Worm (Caenorhabditis elegans) whole organism, mixed stage, embryonic: ENCODE results near the gene Y38E10A.28.

Source experiments
- M03D4.4 ChIP-seq: sonication (generic microtip); optimal IDR thresholded peaks from 2 replicates; lab custom pipeline; 2017; ENCODE audit warnings: mild to moderate bottlenecking, missing genetic modification characterization, missing compliant biosample characterization
- bed-3 ChIP-seq: fragments of 200-800 bp; sonication (Bioruptor generic); optimal IDR thresholded peaks from 3 replicates; lab custom pipeline; 2018; ENCODE audit warnings: mild to moderate bottlenecking, missing genetic modification characterization, moderate library complexity, missing compliant biosample characterization
- blmp-1 ChIP-seq: fragments of 150-350 bp; optimal IDR thresholded peaks from 2 replicates; lab custom pipeline; 2014; ENCODE audit warnings: missing biosample characterization, missing genetic modification characterization
- ceh-39 ChIP-seq: fragments of 150-350 bp; optimal IDR thresholded peaks from 2 replicates; lab custom pipeline; 2014; ENCODE audit warnings: missing biosample characterization, missing genetic modification characterization
- ceh-43 ChIP-seq: fragments of 200-800 bp; sonication (Bioruptor generic); optimal IDR thresholded peaks from 2 replicates; lab custom pipeline; 2018; ENCODE audit warnings: mild to moderate bottlenecking, missing genetic modification characterization, moderate library complexity, missing compliant biosample characterization
- ceh-83 ChIP-seq: fragments of 200-800 bp; sonication (Bioruptor generic); optimal IDR thresholded peaks from 2 replicates; lab custom pipeline; 2018; ENCODE audit warnings: mild to moderate bottlenecking, missing genetic modification characterization, missing compliant biosample characterization
- ces-1 ChIP-seq: fragments of 150-350 bp; optimal IDR thresholded peaks from 2 replicates; lab custom pipeline; 2014; ENCODE audit warnings: missing biosample characterization, missing genetic modification reagents, missing genetic modification characterization
- cnd-1 ChIP-seq: fragments of 200-800 bp; sonication (Bioruptor generic); optimal IDR thresholded peaks from 2 replicates; lab custom pipeline; 2018; ENCODE audit warnings: mild to moderate bottlenecking, missing genetic modification characterization, missing compliant biosample characterization
- drap-1 ChIP-seq: fragments of 200-800 bp; sonication (Bioruptor generic); optimal IDR thresholded peaks from 3 replicates; lab custom pipeline; 2018; ENCODE audit warnings: mild to moderate bottlenecking, missing genetic modification characterization, missing compliant biosample characterization
- elt-1 ChIP-seq: sonication (generic microtip); optimal IDR thresholded peaks from 2 replicates; lab custom pipeline; 2017; ENCODE audit warnings: missing genetic modification characterization, mild to moderate bottlenecking, missing compliant biosample characterization, antibody characterized with exemption, moderate library complexity, borderline replicate concordance; ENCODE audit not compliant: insufficient read depth
- elt-3 ChIP-seq: fragments of 150-350 bp; optimal IDR thresholded peaks from 2 replicates; lab custom pipeline; 2014; ENCODE audit warnings: missing biosample characterization, missing genetic modification characterization
- flh-1 ChIP-seq: fragments of 200-800 bp; sonication (Bioruptor generic); optimal IDR thresholded peaks from 2 replicates; lab custom pipeline; 2018; ENCODE audit warnings: mild to moderate bottlenecking, missing genetic modification characterization, moderate library complexity, missing compliant biosample characterization
- ham-2 ChIP-seq: fragments of 200-800 bp; sonication (Bioruptor generic); optimal IDR thresholded peaks from 2 replicates; lab custom pipeline; 2018; ENCODE audit warnings: mild to moderate bottlenecking, missing genetic modification characterization, missing compliant biosample characterization
- hlh-1 ChIP-seq: fragments of 150-350 bp; optimal IDR thresholded peaks from 2 replicates; lab custom pipeline; 2014; ENCODE audit warnings: missing biosample characterization, missing genetic modification reagents, missing genetic modification characterization
- lin-13 ChIP-seq: fragments of 150-350 bp; optimal IDR thresholded peaks from 2 replicates; lab custom pipeline; 2014; ENCODE audit warnings: missing biosample characterization, missing genetic modification characterization
- mab-5 ChIP-seq: fragments of 150-350 bp; optimal IDR thresholded peaks from 2 replicates; lab custom pipeline; 2014; ENCODE audit warnings: missing biosample characterization, missing genetic modification characterization
- mep-1 ChIP-seq: fragments of 150-350 bp; optimal IDR thresholded peaks from 2 replicates; lab custom pipeline; 2017; ENCODE audit warnings: missing biosample characterization, missing genetic modification reagents, missing genetic modification characterization, inconsistent platforms
- mls-2 ChIP-seq: sonication (generic microtip); optimal IDR thresholded peaks from 2 replicates; lab custom pipeline; 2016; ENCODE audit warnings: mild to moderate bottlenecking, missing genetic modification characterization, moderate library complexity, missing compliant biosample characterization
- nhr-12 ChIP-seq: fragments of 150-350 bp; optimal IDR thresholded peaks from 2 replicates; lab custom pipeline; 2014; ENCODE audit warnings: missing biosample characterization, missing genetic modification characterization
- nhr-2 ChIP-seq: fragments of 150-350 bp; optimal IDR thresholded peaks from 2 replicates; lab custom pipeline; 2014; ENCODE audit warnings: missing biosample characterization, missing genetic modification characterization
- nhr-237 ChIP-seq: fragments of 150-350 bp; optimal IDR thresholded peaks from 2 replicates; lab custom pipeline; 2014; ENCODE audit warnings: missing biosample characterization, missing genetic modification characterization
- nhr-28 ChIP-seq: fragments of 150-350 bp; optimal IDR thresholded peaks from 2 replicates; lab custom pipeline; 2014; ENCODE audit warnings: missing biosample characterization, missing genetic modification characterization
- nhr-76 ChIP-seq: sonication (generic microtip); optimal IDR thresholded peaks from 2 replicates; lab custom pipeline; 2017; ENCODE audit warnings: missing biosample characterization, missing genetic modification characterization
- sem-2 ChIP-seq: fragments of 200-800 bp; sonication (Bioruptor generic); optimal IDR thresholded peaks from 2 replicates; lab custom pipeline; 2018; ENCODE audit warnings: mild to moderate bottlenecking, missing genetic modification characterization, missing compliant biosample characterization
- sptf-1 ChIP-seq: sonication (generic microtip); optimal IDR thresholded peaks from 2 replicates; lab custom pipeline; 2017; ENCODE audit warnings: mild to moderate bottlenecking, missing genetic modification characterization, moderate library complexity, missing compliant biosample characterization
- tbx-8 ChIP-seq: fragments of 200-800 bp; sonication (Bioruptor generic); optimal IDR thresholded peaks from 2 replicates; lab custom pipeline; 2018; ENCODE audit warnings: mild to moderate bottlenecking, missing genetic modification characterization, moderate library complexity, missing compliant biosample characterization
- unc-120 ChIP-seq: sonication (generic microtip); optimal IDR thresholded peaks from 2 replicates; lab custom pipeline; 2017; ENCODE audit warnings: missing genetic modification characterization, missing compliant biosample characterization; ENCODE audit not compliant: poor library complexity, severe bottlenecking
- unc-39 ChIP-seq: fragments of 150-350 bp; optimal IDR thresholded peaks from 2 replicates; lab custom pipeline; 2014; ENCODE audit warnings: missing biosample characterization, missing genetic modification characterization
- zip-8 ChIP-seq: fragments of 150-350 bp; optimal IDR thresholded peaks from 2 replicates; lab custom pipeline; 2014; ENCODE audit warnings: missing biosample characterization, missing genetic modification characterization
- ztf-11 ChIP-seq: fragments of 150-350 bp; optimal IDR thresholded peaks from 2 replicates; lab custom pipeline; 2014; ENCODE audit warnings: missing biosample characterization, missing genetic modification characterization

The Y38E10A.28 gene

ce11 chrII:12665019-12665418 lies 35.5 kb downstream of the Y38E10A.28 start:
- TF ChIP-seq sptf-1 (tag; lab: Kevin White, UChicago) = peak; percentile 16
- peak; percentile 69 for TF ChIP-seq ces-1 (GFP tag; lab: Kevin White, UChicago)
- TF ChIP-seq nhr-2 (tag; lab: Kevin White, UChicago) = no peak
- TF ChIP-seq bed-3 (GFP tag; lab: Kevin White, UChicago) = no peak
- no peak for TF ChIP-seq unc-120 (tag; lab: Kevin White, UChicago)

- TF ChIP-seq bed-3 (GFP tag; lab: Kevin White, UChicago) (no peak), drap-1 (GFP tag; lab: Kevin White, UChicago) (no peak), nhr-76 (tag; lab: Kevin White, UChicago) (no peak), nhr-237 (tag; lab: Kevin White, UChicago) (no peak), nhr-2 (tag; lab: Kevin White, UChicago) (no peak), mab-5 (no peak), nhr-12 (no peak), ceh-43 (GFP tag; lab: Kevin White, UChicago) (no peak), zip-8 (tag; lab: Kevin White, UChicago) (no peak), M03D4.4 (tag; lab: Kevin White, UChicago) (no peak), mep-1 (tag; lab: Kevin White, UChicago) (no peak), tbx-8 (no peak), nhr-28 (tag; lab: Kevin White, UChicago) (no peak), ztf-11 (tag; lab: Kevin White, UChicago) (no peak), sem-2 (GFP tag; lab: Kevin White, UChicago) (no peak)
These were observed 36.6 kb downstream of the Y38E10A.28 start for ce11 chrII:12666042-12666441.

DNA sequence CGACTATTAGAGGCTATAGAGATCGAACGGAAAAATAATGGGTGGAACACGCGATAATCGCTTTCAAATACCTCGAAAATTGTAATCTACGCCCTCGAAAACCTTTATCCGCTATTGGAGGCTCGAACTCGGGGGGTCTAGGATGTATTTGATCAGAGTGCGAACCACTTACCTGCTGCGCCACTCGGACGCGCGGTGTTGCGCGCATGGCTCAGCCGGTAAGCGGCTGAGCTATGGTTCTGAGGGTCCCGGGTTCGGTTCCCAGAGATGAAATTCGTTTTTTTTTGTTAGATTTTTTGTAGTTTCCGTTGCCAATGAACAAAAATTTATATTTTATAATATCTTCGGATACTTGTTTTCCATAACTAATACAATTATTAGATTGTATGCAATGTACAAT lies 38.7 kb downstream of the Y38E10A.28 start:
- TF ChIP-seq elt-1 (no peak), ces-1 (GFP tag; lab: Kevin White, UChicago) (peak; percentile 16)

- TF ChIP-seq sem-2 (GFP tag; lab: Kevin White, UChicago) (no peak), ces-1 (GFP tag; lab: Kevin White, UChicago) (no peak), ceh-39 (no peak), hlh-1 (tag; lab: Kevin White, UChicago) (no peak), mab-5 (no peak), cnd-1 (tag; lab: Kevin White, UChicago) (no peak), ceh-83 (GFP tag; lab: Kevin White, UChicago) (no peak), blmp-1 (tag; lab: Kevin White, UChicago) (no peak), ham-2 (GFP tag; lab: Kevin White, UChicago) (no peak), nhr-237 (tag; lab: Kevin White, UChicago) (no peak), nhr-28 (tag; lab: Kevin White, UChicago) (no peak), sptf-1 (tag; lab: Kevin White, UChicago) (no peak), unc-39 (tag; lab: Kevin White, UChicago) (no peak), lin-13 (tag; lab: Kevin White, UChicago) (no peak), nhr-76 (tag; lab: Kevin White, UChicago) (no peak)
These were observed 39.4 kb downstream of the Y38E10A.28 start for ce11 chrII:12668874-12669273.

- TF ChIP-seq lin-13 (tag; lab: Kevin White, UChicago) = no peak
- no peak for TF ChIP-seq nhr-12
- TF ChIP-seq mab-5 = no peak
- no peak for TF ChIP-seq unc-39 (tag; lab: Kevin White, UChicago)
- TF ChIP-seq ceh-43 (GFP tag; lab: Kevin White, UChicago) = no peak
- no peak for TF ChIP-seq ham-2 (GFP tag; lab: Kevin White, UChicago)
- TF ChIP-seq nhr-28 (tag; lab: Kevin White, UChicago) = no peak
- TF ChIP-seq tbx-8 = no peak
- no peak for TF ChIP-seq elt-3 (tag; lab: Kevin White, UChicago)
- no peak for TF ChIP-seq unc-120 (tag; lab: Kevin White, UChicago)
- TF ChIP-seq flh-1 (GFP tag; lab: Kevin White, UChicago) = no peak
- TF ChIP-seq mls-2 (tag; lab: Kevin White, UChicago) = no peak
These were observed 39.9 kb downstream of the Y38E10A.28 start for ce11 chrII:12669342-12669741.
